Worm (Caenorhabditis elegans): Measurements from ENCODE around the gene C33B4.5.

The C33B4.5 gene

ce11 chrII:11336163-11336562 lies 47.0 kb upstream of the C33B4.5 start:
- no peak for TF ChIP-seq efl-1 (optimal IDR thresholded peaks at IDR 0.05)
- TF ChIP-seq efl-1 (GFP tag; optimal IDR thresholded peaks at IDR 0.05 in 1 of 2), result no peak
- TF ChIP-seq aly-2 (tag; optimal IDR thresholded peaks at IDR 0.05), result no peak
- no peak for TF ChIP-seq nhr-47 (tag; optimal IDR thresholded peaks at IDR 0.05)
- no peak for TF ChIP-seq nhr-85 (tag)

DNA sequence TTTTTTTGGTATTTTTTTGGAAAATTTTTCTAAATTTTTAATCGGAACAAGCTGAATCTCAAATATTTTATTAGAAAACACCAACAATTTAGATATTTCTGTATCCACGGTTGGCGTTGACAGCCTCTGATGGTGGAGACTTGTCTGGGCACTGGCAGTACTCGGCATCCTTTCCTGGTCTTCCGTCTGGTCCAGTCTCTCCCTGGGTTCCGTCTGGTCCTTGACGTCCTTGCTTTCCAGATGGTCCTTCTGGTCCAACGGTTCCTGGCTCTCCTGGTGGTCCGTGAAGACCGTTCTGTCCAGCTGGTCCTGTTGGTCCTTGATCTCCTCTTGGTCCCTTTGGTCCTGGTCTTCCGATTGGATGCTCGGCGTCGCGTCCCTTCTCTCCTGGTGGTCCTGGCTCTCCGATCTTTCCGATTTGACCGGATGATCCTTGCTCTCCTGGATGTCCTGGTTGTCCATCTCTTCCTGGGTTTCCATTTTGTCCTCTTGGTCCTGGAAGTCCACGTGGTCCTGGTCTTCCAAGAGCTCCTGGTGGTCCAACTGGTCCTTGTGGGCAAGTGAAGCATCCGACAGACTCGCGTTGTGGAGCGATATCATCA lies 46.4 kb upstream of the C33B4.5 start:
- TF ChIP-seq nhr-47 (tag; optimal IDR thresholded peaks at IDR 0.05) (no peak), vab-15 (tag; optimal IDR thresholded peaks at IDR 0.05) (no peak), egl-27 (tag; optimal IDR thresholded peaks at IDR 0.05) (no peak), mef-2 (tag; optimal IDR thresholded peaks at IDR 0.05) (no peak), pag-3 (tag; optimal IDR thresholded peaks at IDR 0.05; ENCODE audit: borderline replicate concordance, insufficient read depth) (no peak), lin-13 (GFP tag; optimal IDR thresholded peaks at IDR 0.05) (no peak), blmp-1 (tag; optimal IDR thresholded peaks at IDR 0.05) (no peak), jun-1 (tag; optimal IDR thresholded peaks at IDR 0.05) (no peak), nhr-90 (tag; optimal IDR thresholded peaks at IDR 0.05; ENCODE audit: poor library complexity) (no peak), nhr-20 (tag; optimal IDR thresholded peaks at IDR 0.05) (no peak), nhr-76 (tag; optimal IDR thresholded peaks at IDR 0.05) (no peak), fkh-4 (tag; optimal IDR thresholded peaks at IDR 0.05; ENCODE audit: borderline replicate concordance) (no peak)

ce11 chrII:11337497-11338040 lies 45.6 kb upstream of the C33B4.5 start, which contains the start of gene sqt-1:
Gene sqt-1, minus strand, starts transcription at chrII:11337837.
- TF ChIP-seq F16B12.6 (tag; optimal IDR thresholded peaks at IDR 0.05) (no peak), blmp-1 (tag; optimal IDR thresholded peaks at IDR 0.05) (peak; percentile 48)

ce11 chrII:11339507-11339906 lies 43.6 kb upstream of the C33B4.5 start, which contains the start of gene rmd-3:
Gene rmd-3, minus strand, starts transcription at chrII:11339607.
- TF ChIP-seq lin-13 (GFP tag; optimal IDR thresholded peaks at IDR 0.05), result no peak
- TF ChIP-seq fkh-4 (tag; optimal IDR thresholded peaks at IDR 0.05; ENCODE audit: borderline replicate concordance), result no peak
- no peak for TF ChIP-seq isw-1 (GFP tag; IDR thresholded peaks at IDR 0.05)
- TF ChIP-seq xbp-1 (tag; optimal IDR thresholded peaks at IDR 0.05), result no peak
- no peak for TF ChIP-seq nhr-85 (tag)
- no peak for TF ChIP-seq ceh-82 (tag; optimal IDR thresholded peaks at IDR 0.05)
- TF ChIP-seq pax-3 (tag; optimal IDR thresholded peaks at IDR 0.05), result no peak
- no peak for TF ChIP-seq unc-98 (GFP tag; IDR thresholded peaks at IDR 0.05)
- TF ChIP-seq nhr-19 (GFP tag; conservative IDR thresholded peaks at IDR 0.05), result no peak
- no peak for TF ChIP-seq fkh-10 (GFP tag; optimal IDR thresholded peaks at IDR 0.05)
- TF ChIP-seq mep-1 (tag; optimal IDR thresholded peaks at IDR 0.05), result no peak
- no peak for TF ChIP-seq lsy-2 (tag; optimal IDR thresholded peaks at IDR 0.05)
- no peak for TF ChIP-seq hlh-4 (tag; optimal IDR thresholded peaks at IDR 0.05)
- no peak for TF ChIP-seq nhr-77 (tag; optimal IDR thresholded peaks at IDR 0.05)
- TF ChIP-seq nhr-237 (tag; optimal IDR thresholded peaks at IDR 0.05), result no peak
- no peak for TF ChIP-seq mef-2 (tag; optimal IDR thresholded peaks at IDR 0.05)
- no peak for TF ChIP-seq lin-14 (GFP tag; optimal IDR thresholded peaks at IDR 0.05)
- TF ChIP-seq mab-9 (GFP tag; IDR thresholded peaks at IDR 0.05), result no peak
- no peak for TF ChIP-seq egl-13 (tag; optimal IDR thresholded peaks at IDR 0.05)
- no peak for TF ChIP-seq lin-15B (tag; optimal IDR thresholded peaks at IDR 0.05)

DNA sequence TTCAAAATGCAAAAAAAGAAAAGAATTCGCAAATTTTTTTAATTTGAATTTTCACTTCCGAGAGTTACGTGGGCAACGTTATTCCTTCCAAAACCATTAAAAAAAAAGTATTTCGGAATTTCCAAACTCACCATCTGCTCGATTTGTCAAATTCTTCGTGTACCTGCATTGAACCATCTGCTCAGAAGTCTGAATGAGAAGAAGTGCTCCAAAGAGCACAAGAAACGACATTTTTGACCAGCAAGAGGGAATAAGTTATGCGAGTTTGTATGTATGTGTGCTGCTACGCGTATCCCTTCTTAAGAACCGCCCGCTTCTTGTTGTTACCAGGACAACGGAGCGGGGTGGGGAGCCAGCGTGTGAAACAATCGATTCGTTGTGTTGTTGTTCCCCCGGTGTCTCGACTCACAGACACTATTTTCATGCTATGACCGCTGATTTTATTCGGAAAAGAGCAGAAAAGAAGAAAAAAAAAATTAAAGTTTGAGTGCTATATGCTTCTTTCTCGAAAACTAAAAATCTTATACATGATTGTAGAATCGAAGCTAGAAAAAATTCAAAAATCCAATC lies 39.7 kb upstream of the C33B4.5 start, which contains the start of gene lgc-20:
Gene lgc-20 (minus strand): TSS at position 311 of the 570 bp plus-strand sequence.
- TF ChIP-seq efl-3 (GFP tag; optimal IDR thresholded peaks at IDR 0.05) (no peak), xbp-1 (tag; optimal IDR thresholded peaks at IDR 0.05) (no peak), C34B4.2 (tag; optimal IDR thresholded peaks at IDR 0.05) (no peak), zag-1 (tag; optimal IDR thresholded peaks at IDR 0.05) (no peak), ces-1 (GFP tag; optimal IDR thresholded peaks at IDR 0.05) (no peak), fos-1 (tag; optimal IDR thresholded peaks at IDR 0.05) (no peak), efl-1 (optimal IDR thresholded peaks at IDR 0.05) (no peak), efl-1 (GFP tag; optimal IDR thresholded peaks at IDR 0.05 in 1 of 2) (peak in 1 of 2 experiments; percentile 78), dpl-1 (GFP tag; optimal IDR thresholded peaks at IDR 0.05) (no peak), fkh-8 (tag; optimal IDR thresholded peaks at IDR 0.05) (peak; percentile 28)
